Worm (Caenorhabditis elegans) whole organism, L4 larva: ENCODE data around the gene srg-58.

Experiments used
- dve-1 ChIP-seq: sonication (generic microtip); optimal IDR thresholded peaks from 2 replicates; lab custom pipeline; 2017; ENCODE audit warnings: antibody characterized with exemption, mild to moderate bottlenecking, missing genetic modification characterization, missing compliant biosample characterization; ENCODE audit not compliant: insufficient read depth
- lsy-2 ChIP-seq, 2 experiments: fragments of 150-350 bp in 1 of 2; sonication (generic microtip) in 1 of 2; optimal IDR thresholded peaks; 2 replicates each; lab custom pipeline; 2014 to 2017; ENCODE audit warnings: missing biosample characterization in 2 of 2, missing genetic modification characterization in 2 of 2

- TF ChIP-seq lsy-2 (tag; optimal IDR thresholded peaks at IDR 0.05; lab: Kevin White, UChicago) (no peak), dve-1 (tag; lab: Kevin White, UChicago) (no peak)
Observed at ce11 chrV:2774042-2774441, 14.7 kb upstream of the srg-58 start, which contains the start of gene srj-18.
